Fruit fly (Drosophila melanogaster) whole organism, embryonic: ENCODE results near the gene CG13454.

ENCODE experiments used
- ATbp ChIP-seq: fragments of 200-800 bp; sonication (Bioruptor generic); optimal IDR thresholded peaks from 2 replicates; lab custom pipeline; 2017; ENCODE audit warnings: missing biosample characterization, mild to moderate bottlenecking, missing genetic modification characterization, missing genetic modification reagents
- Ada2b ChIP-seq: fragments of 200-800 bp; sonication (Bioruptor generic); IDR thresholded peaks from 2 replicates; pipeline ENCODE4 v1.3.6; 2022; ENCODE audit warnings: missing biosample characterization, missing genetic modification characterization
- Adf1 ChIP-seq: fragments of 200-800 bp; sonication (Bioruptor generic); IDR thresholded peaks from 2 replicates; pipeline ENCODE4 v1.3.6; 2022; ENCODE audit warnings: missing biosample characterization, missing genetic modification characterization
- CG12659 ChIP-seq: fragments of 200-800 bp; sonication (Bioruptor generic); optimal IDR thresholded peaks from 3 replicates; lab custom pipeline; 2017; ENCODE audit warnings: mild to moderate bottlenecking, missing biosample characterization, missing genetic modification reagents, missing genetic modification characterization
- CG14667 ChIP-seq: fragments of 200-800 bp; sonication (Bioruptor generic); IDR thresholded peaks from 2 replicates; pipeline ENCODE4 v1.3.6; 2022; ENCODE audit warnings: missing biosample characterization, missing genetic modification characterization
- CG1529 ChIP-seq: fragments of 200-800 bp; sonication (Bioruptor generic); optimal IDR thresholded peaks from 3 replicates; lab custom pipeline; 2018; ENCODE audit warnings: missing biosample characterization, missing genetic modification characterization
- CG15601 ChIP-seq: fragments of 200-800 bp; sonication (Bioruptor generic); optimal IDR thresholded peaks from 3 replicates; lab custom pipeline; 2019; ENCODE audit warnings: missing biosample characterization, mild to moderate bottlenecking, missing genetic modification characterization, moderate library complexity
- CG15696 ChIP-seq: fragments of 200-800 bp; sonication (Bioruptor generic); optimal IDR thresholded peaks from 2 replicates; lab custom pipeline; 2019; ENCODE audit warnings: missing biosample characterization, mild to moderate bottlenecking, missing genetic modification characterization, moderate library complexity
- CG1602 ChIP-seq: fragments of 200-800 bp; sonication (Bioruptor generic); optimal IDR thresholded peaks from 3 replicates; lab custom pipeline; 2016; ENCODE audit warnings: missing biosample characterization, missing genetic modification characterization
- CG18619 ChIP-seq: fragments of 200-800 bp; sonication (Bioruptor generic); optimal IDR thresholded peaks from 3 replicates; lab custom pipeline; 2017; ENCODE audit warnings: missing biosample characterization, mild to moderate bottlenecking, missing genetic modification characterization
- CG3065 ChIP-seq: fragments of 200-800 bp; sonication (Bioruptor generic); optimal IDR thresholded peaks from 2 replicates; lab custom pipeline; 2016; ENCODE audit warnings: missing biosample characterization, missing genetic modification characterization
- CG33557 ChIP-seq: fragments of 200-800 bp; sonication (Bioruptor generic); optimal IDR thresholded peaks from 2 replicates; lab custom pipeline; 2019; ENCODE audit warnings: missing biosample characterization, mild to moderate bottlenecking, missing genetic modification characterization, moderate library complexity
- CG3407 ChIP-seq: fragments of 200-800 bp; sonication (Bioruptor generic); optimal IDR thresholded peaks from 2 replicates; lab custom pipeline; 2018; ENCODE audit warnings: missing biosample characterization, mild to moderate bottlenecking, missing genetic modification characterization
- CG42726 ChIP-seq: fragments of 200-800 bp; sonication (Bioruptor generic); IDR thresholded peaks from 2 replicates; pipeline ENCODE4 v1.3.6; 2022; ENCODE audit warnings: missing biosample characterization, missing genetic modification characterization; ENCODE audit not compliant: partially characterized antibody
- CG4730 ChIP-seq: fragments of 200-800 bp; sonication (Bioruptor generic); IDR thresholded peaks from 2 replicates; pipeline ENCODE4 v1.3.6; 2022; ENCODE audit warnings: missing biosample characterization, missing genetic modification characterization
- CG6683 ChIP-seq: fragments of 200-800 bp; sonication (Bioruptor generic); optimal IDR thresholded peaks from 2 replicates; lab custom pipeline; 2017; ENCODE audit warnings: missing biosample characterization, mild to moderate bottlenecking, missing genetic modification characterization, missing genetic modification reagents
- CG6689 ChIP-seq: fragments of 200-800 bp; sonication (Bioruptor generic); IDR thresholded peaks from 2 replicates; pipeline ENCODE4 v1.3.6; 2022; ENCODE audit warnings: missing biosample characterization, missing genetic modification characterization
- CG8290 ChIP-seq, 3 experiments: fragments of 200-800 bp; sonication (Bioruptor generic); optimal IDR thresholded peaks; 2 replicates each; lab custom pipeline; 2016 to 2019; ENCODE audit warnings: missing biosample characterization in 3 of 3, missing genetic modification characterization in 3 of 3, mild to moderate bottlenecking in 2 of 3, moderate library complexity in 1 of 3
- D ChIP-seq, 2 experiments: fragments of 200-800 bp in 1 of 2; fragments of >200 bp in 1 of 2; sonication (Bioruptor generic) in 1 of 2; optimal IDR thresholded peaks; 2 replicates in 1 of 2; 3 replicates in 1 of 2; lab custom pipeline; 2017; ENCODE audit warnings: mild to moderate bottlenecking in 1 of 2, missing biosample characterization in 1 of 2, missing genetic modification characterization in 1 of 2, missing genetic modification reagents in 1 of 2
- Hey ChIP-seq: fragments of 200-800 bp; sonication (Bioruptor generic); optimal IDR thresholded peaks from 3 replicates; lab custom pipeline; 2018; ENCODE audit warnings: missing biosample characterization, mild to moderate bottlenecking, missing genetic modification characterization
- Hmr ChIP-seq: fragments of 200-800 bp; sonication (Bioruptor generic); optimal IDR thresholded peaks from 3 replicates; lab custom pipeline; 2017; ENCODE audit warnings: mild to moderate bottlenecking, missing biosample characterization, missing genetic modification reagents, missing genetic modification characterization
- NfI ChIP-seq: fragments of 200-800 bp; sonication (Bioruptor generic); optimal IDR thresholded peaks from 3 replicates; lab custom pipeline; 2018; ENCODE audit warnings: missing biosample characterization, mild to moderate bottlenecking, missing genetic modification characterization, moderate library complexity
- PHDP ChIP-seq: fragments of 200-800 bp; sonication (Bioruptor generic); optimal IDR thresholded peaks from 3 replicates; lab custom pipeline; 2018; ENCODE audit warnings: missing biosample characterization, mild to moderate bottlenecking, missing genetic modification characterization, moderate library complexity
- Scr ChIP-seq: fragments of 200-800 bp; sonication (Bioruptor generic); IDR thresholded peaks from 2 replicates; pipeline ENCODE4 v1.3.6; 2022; ENCODE audit warnings: missing biosample characterization, missing genetic modification characterization; ENCODE audit not compliant: partially characterized antibody
- Sin3A ChIP-seq: fragments of >200 bp; optimal IDR thresholded peaks from 2 replicates; lab custom pipeline; 2018
- Sry-δ ChIP-seq: fragments of 200-800 bp; sonication (Bioruptor generic); optimal IDR thresholded peaks from 2 replicates; lab custom pipeline; 2016; ENCODE audit warnings: missing biosample characterization, missing genetic modification characterization
- Stat92E ChIP-seq, 3 experiments: fragments of >200 bp in 2 of 3; fragments of 200-800 bp in 1 of 3; sonication (Bioruptor generic) in 1 of 3; optimal IDR thresholded peaks; 2 replicates each; lab custom pipeline; 2017 to 2019; ENCODE audit warnings: missing biosample characterization in 3 of 3, missing genetic modification characterization in 3 of 3, mild to moderate bottlenecking in 1 of 3, moderate library complexity in 1 of 3
- Xrp1 ChIP-seq: fragments of 200-800 bp; sonication (Bioruptor generic); IDR thresholded peaks from 2 replicates; pipeline ENCODE4 v1.3.6; 2022; ENCODE audit warnings: missing biosample characterization, missing genetic modification characterization
- amos ChIP-seq: fragments of 200-800 bp; sonication (Bioruptor generic); IDR thresholded peaks from 2 replicates; pipeline ENCODE4 v1.3.6; 2022; ENCODE audit warnings: missing biosample characterization, missing genetic modification characterization; ENCODE audit not compliant: partially characterized antibody
- ap ChIP-seq: fragments of 200-800 bp; sonication (Bioruptor generic); IDR thresholded peaks from 2 replicates; pipeline ENCODE4 v1.3.6; 2022; ENCODE audit warnings: missing biosample characterization, missing genetic modification characterization
- chif ChIP-seq, 2 experiments: fragments of 200-800 bp; sonication (Bioruptor generic); optimal IDR thresholded peaks; 3 replicates each; lab custom pipeline; 2016; ENCODE audit warnings: missing biosample characterization in 2 of 2, missing genetic modification characterization in 2 of 2
- dimm ChIP-seq: fragments of 200-800 bp; sonication (Bioruptor generic); IDR thresholded peaks from 2 replicates; pipeline ENCODE4 v1.3.6; 2022; ENCODE audit warnings: missing biosample characterization, missing genetic modification characterization
- dmrt99B ChIP-seq: fragments of 200-800 bp; sonication (Bioruptor generic); optimal IDR thresholded peaks from 2 replicates; lab custom pipeline; 2018; ENCODE audit warnings: missing biosample characterization, mild to moderate bottlenecking, missing genetic modification characterization, moderate library complexity
- dpn ChIP-seq, 2 experiments: fragments of 200-800 bp; sonication (Bioruptor generic); optimal IDR thresholded peaks; 3 replicates each; lab custom pipeline; 2016; ENCODE audit warnings: missing biosample characterization in 2 of 2, missing genetic modification characterization in 2 of 2
- esg ChIP-seq: fragments of 200-800 bp; sonication (Bioruptor generic); conservative IDR thresholded peaks from 2 replicates; pipeline ENCODE4 v1.3.6; 2022; ENCODE audit warnings: missing biosample characterization, missing genetic modification characterization
- fd102C ChIP-seq: fragments of 200-800 bp; sonication (Bioruptor generic); optimal IDR thresholded peaks from 2 replicates; lab custom pipeline; 2018; ENCODE audit warnings: missing biosample characterization, mild to moderate bottlenecking, missing genetic modification characterization, moderate library complexity
- her ChIP-seq: fragments of 200-800 bp; sonication (Bioruptor generic); optimal IDR thresholded peaks from 2 replicates; lab custom pipeline; 2016; ENCODE audit warnings: missing biosample characterization, missing genetic modification characterization
- hkb ChIP-seq, 2 experiments: fragments of 200-800 bp in 1 of 2; fragments of >200 bp in 1 of 2; sonication (Bioruptor generic) in 1 of 2; IDR thresholded peaks in 1 of 2; optimal IDR thresholded peaks in 1 of 2; 2 replicates each; pipeline versions ENCODE4 v1.3.6 to Lab custom; 2017 to 2022; ENCODE audit warnings: missing biosample characterization in 1 of 2, missing genetic modification characterization in 1 of 2
- knrl ChIP-seq: fragments of 200-800 bp; sonication (Bioruptor generic); IDR thresholded peaks from 3 replicates; pipeline ENCODE4 v1.3.6; 2022; ENCODE audit warnings: missing biosample characterization, missing genetic modification characterization; ENCODE audit not compliant: partially characterized antibody
- lilli ChIP-seq: fragments of 200-800 bp; sonication (Bioruptor generic); optimal IDR thresholded peaks from 3 replicates; lab custom pipeline; 2016; ENCODE audit warnings: missing biosample characterization, missing genetic modification characterization
- nom ChIP-seq: fragments of 200-800 bp; sonication (Bioruptor generic); optimal IDR thresholded peaks from 2 replicates; lab custom pipeline; 2017; ENCODE audit warnings: missing biosample characterization, missing genetic modification characterization, mild to moderate bottlenecking, moderate library complexity, missing genetic modification reagents
- peb ChIP-seq: fragments of 200-800 bp; sonication (Bioruptor generic); IDR thresholded peaks from 2 replicates; pipeline ENCODE4 v1.3.6; 2022; ENCODE audit warnings: missing biosample characterization, missing genetic modification characterization
- pita ChIP-seq: fragments of 200-800 bp; sonication (Bioruptor generic); optimal IDR thresholded peaks from 2 replicates; lab custom pipeline; 2017; ENCODE audit warnings: missing biosample characterization, mild to moderate bottlenecking, missing genetic modification characterization
- pzg ChIP-seq: fragments of 200-800 bp; sonication (Bioruptor generic); optimal IDR thresholded peaks from 3 replicates; lab custom pipeline; 2018; ENCODE audit warnings: missing biosample characterization, mild to moderate bottlenecking, missing genetic modification characterization, moderate library complexity
- sqz ChIP-seq: fragments of 200-800 bp; sonication (Bioruptor generic); optimal IDR thresholded peaks from 3 replicates; lab custom pipeline; 2018; ENCODE audit warnings: missing biosample characterization, mild to moderate bottlenecking, missing genetic modification characterization
- ssp ChIP-seq: fragments of 200-800 bp; sonication (Bioruptor generic); IDR thresholded peaks from 2 replicates; pipeline ENCODE4 v1.3.6; 2022; ENCODE audit warnings: missing biosample characterization, missing genetic modification characterization
- tx ChIP-seq: fragments of 200-800 bp; sonication (Bioruptor generic); optimal IDR thresholded peaks from 2 replicates; lab custom pipeline; 2016; ENCODE audit warnings: missing biosample characterization, missing genetic modification characterization

The CG13454 gene

DNA sequence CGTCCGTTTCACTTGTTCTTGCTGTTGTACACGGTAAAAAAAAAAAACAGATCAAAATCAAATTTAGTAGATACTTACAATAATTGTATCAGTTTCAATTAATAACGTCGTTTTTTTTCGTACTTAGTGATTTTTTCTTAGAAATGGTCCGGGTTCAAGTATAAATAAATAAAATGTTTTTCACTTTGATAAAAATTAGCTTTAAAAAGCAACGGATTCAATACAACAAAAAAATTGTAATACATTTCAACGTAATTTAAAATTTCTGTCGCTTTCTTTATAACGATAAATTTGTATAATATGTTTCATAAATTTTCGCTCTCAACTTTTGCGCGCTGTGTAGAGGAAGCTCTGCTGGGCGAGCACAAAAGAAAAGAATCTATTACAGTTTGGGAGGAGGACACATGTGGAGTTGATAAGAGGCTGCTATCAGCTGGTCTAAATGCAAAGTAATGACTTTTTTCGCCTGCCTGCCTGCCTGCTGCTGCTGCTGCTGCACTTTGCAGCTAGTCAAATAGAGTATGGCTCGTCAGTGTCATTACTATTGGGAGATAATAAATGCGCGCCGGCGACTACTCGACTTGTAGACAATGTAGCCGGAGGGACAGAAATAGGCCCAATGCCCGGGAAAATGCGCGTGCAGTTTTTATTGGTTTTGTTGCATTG, 21.2 kb upstream of the CG13454 start (continued):
- TF ChIP-seq Hey (tag; lab: Kevin White, UChicago) (no peak), pita (GFP tag; lab: Kevin White, UChicago) (no peak), CG3065 (GFP tag; lab: Kevin White, UChicago) (no peak), ssp (peak; percentile 19; the same call in 1 of the 2 replicates), esg (GFP tag; lab: Robert Waterston, UW) (peak; percentile 46), Sry-δ (GFP tag; lab: Kevin White, UChicago) (peak; percentile 9), nom (GFP tag; lab: Kevin White, UChicago) (no peak), chif (GFP tag; optimal IDR thresholded peaks at IDR 0.05; lab: Kevin White, UChicago) (peak; percentile 59 to 70), dpn (GFP tag; optimal IDR thresholded peaks at IDR 0.05; lab: Kevin White, UChicago) (peak; percentile 35 to 36), Xrp1 (GFP tag; lab: Robert Waterston, UW) (peak; percentile 65), CG1529 (GFP tag; lab: Kevin White, UChicago) (peak; percentile 58), CG12659 (peak; percentile 65), CG33557 (GFP tag; lab: Kevin White, UChicago) (peak; percentile 46), Stat92E (GFP tag; optimal IDR thresholded peaks at IDR 0.05; lab: Kevin White, UChicago) (no peak), dimm (no peak), her (GFP tag; lab: Kevin White, UChicago) (peak; percentile 4), D (optimal IDR thresholded peaks at IDR 0.05; lab: Kevin White, UChicago) (no peak), D (GFP tag; optimal IDR thresholded peaks at IDR 0.05; lab: Kevin White, UChicago) (peak; percentile 64), CG14667 (GFP tag; lab: Robert Waterston, UW) (no peak), tx (GFP tag; lab: Kevin White, UChicago) (peak; percentile 22), hkb (optimal IDR thresholded peaks at IDR 0.05; lab: Kevin White, UChicago) (no peak), hkb (GFP tag; IDR thresholded peaks at IDR 0.05; lab: Robert Waterston, UW) (0 out of 2 replicates have a peak, but pooled peaks have one; percentile 54), CG6683 (GFP tag; lab: Kevin White, UChicago) (peak; percentile 6), ap (no peak), dmrt99B (tag; lab: Kevin White, UChicago) (peak; percentile 82), knrl (GFP tag; lab: Robert Waterston, UW) (no peak), CG3407 (peak; percentile 55), Adf1 (no peak), CG1602 (GFP tag; lab: Kevin White, UChicago) (peak; percentile 73), CG18619 (GFP tag; lab: Kevin White, UChicago) (peak; percentile 66), Ada2b (GFP tag; lab: Robert Waterston, UW) (peak; percentile 35), ATbp (peak; percentile 54), CG4730 (no peak), CG15601 (peak; percentile 63), CG6689 (GFP tag; lab: Robert Waterston, UW) (peak; percentile 78), CG42726 (no peak), CG8290 (GFP tag; optimal IDR thresholded peaks at IDR 0.05; lab: Kevin White, UChicago) (no peak), CG8290 (tag; optimal IDR thresholded peaks at IDR 0.05; lab: Kevin White, UChicago) (no peak), PHDP (peak; percentile 81), amos (GFP tag; lab: Robert Waterston, UW) (no peak), Hmr (peak; percentile 73), NfI (GFP tag; lab: Kevin White, UChicago) (peak; percentile 32), Sin3A (lab: Kevin White, UChicago) (no peak), sqz (peak; percentile 32), fd102C (no peak), peb (GFP tag; lab: Robert Waterston, UW) (no peak), CG15696 (tag; lab: Kevin White, UChicago) (peak; percentile 46), Scr (GFP tag; lab: Robert Waterston, UW) (no peak), lilli (GFP tag; lab: Kevin White, UChicago) (peak; percentile 63), pzg (GFP tag; lab: Kevin White, UChicago) (no peak)
